Worm (Caenorhabditis elegans) whole organism, late embryonic: Measurements from ENCODE around the gene R07E5.7.

Experiments used
- C38D4.7 ChIP-seq: fragments of 200-800 bp; sonication (Bioruptor generic); optimal IDR thresholded peaks from 2 replicates; lab custom pipeline; 2018; ENCODE audit warnings: mild to moderate bottlenecking, missing genetic modification characterization, moderate library complexity, missing compliant biosample characterization
- F13H6.1 ChIP-seq: sonication (generic microtip); optimal IDR thresholded peaks from 2 replicates; lab custom pipeline; 2016; ENCODE audit warnings: missing genetic modification characterization, missing compliant biosample characterization
- K09A11.1 ChIP-seq: sonication (generic microtip); optimal IDR thresholded peaks from 2 replicates; lab custom pipeline; 2017; ENCODE audit warnings: antibody characterized with exemption, mild to moderate bottlenecking, missing genetic modification characterization, missing compliant biosample characterization; ENCODE audit not compliant: insufficient read depth
- T23F11.4 ChIP-seq: fragments of 200-800 bp; sonication (Bioruptor generic); optimal IDR thresholded peaks from 2 replicates; lab custom pipeline; 2018; ENCODE audit warnings: mild to moderate bottlenecking, missing genetic modification characterization, missing compliant biosample characterization
- Y22D7AL.16 ChIP-seq: sonication (generic microtip); optimal IDR thresholded peaks from 2 replicates; lab custom pipeline; 2016; ENCODE audit warnings: missing genetic modification characterization, missing compliant biosample characterization
- ceh-14 ChIP-seq: sonication (generic microtip); optimal IDR thresholded peaks from 2 replicates; lab custom pipeline; 2016; ENCODE audit warnings: missing genotype, missing genetic modification characterization, missing compliant biosample characterization
- ceh-18 ChIP-seq: sonication (generic microtip); optimal IDR thresholded peaks from 2 replicates; lab custom pipeline; 2016; ENCODE audit warnings: missing genetic modification characterization, missing compliant biosample characterization
- ceh-2 ChIP-seq: sonication (generic microtip); optimal IDR thresholded peaks from 2 replicates; lab custom pipeline; 2016; ENCODE audit warnings: missing genotype, missing genetic modification characterization, missing compliant biosample characterization
- ceh-34 ChIP-seq: sonication (generic microtip); optimal IDR thresholded peaks from 2 replicates; lab custom pipeline; 2016; ENCODE audit warnings: mild to moderate bottlenecking, missing genetic modification characterization, missing compliant biosample characterization
- ceh-45 ChIP-seq: fragments of 200-800 bp; sonication (Bioruptor generic); IDR thresholded peaks from 2 replicates; pipeline ENCODE4 v1.3.6; 2022; ENCODE audit warnings: missing genetic modification reagents, missing genetic modification characterization, missing compliant biosample characterization
- ceh-6 ChIP-seq: fragments of 200-800 bp; sonication (Bioruptor generic); optimal IDR thresholded peaks from 2 replicates; lab custom pipeline; 2018; ENCODE audit warnings: mild to moderate bottlenecking, missing genetic modification characterization, missing compliant biosample characterization
- che-1 ChIP-seq: sonication (generic microtip); optimal IDR thresholded peaks from 2 replicates; lab custom pipeline; 2016; ENCODE audit warnings: mild to moderate bottlenecking, missing genetic modification characterization, missing compliant biosample characterization
- elt-2 ChIP-seq: sonication (generic microtip); optimal IDR thresholded peaks from 2 replicates; lab custom pipeline; 2016; ENCODE audit warnings: missing genetic modification reagents, missing genetic modification characterization, missing compliant biosample characterization
- elt-4 ChIP-seq: sonication (generic microtip); optimal IDR thresholded peaks from 2 replicates; lab custom pipeline; 2016; ENCODE audit warnings: missing genetic modification characterization, missing compliant biosample characterization
- ets-4 ChIP-seq: sonication (generic microtip); optimal IDR thresholded peaks from 2 replicates; lab custom pipeline; 2016; ENCODE audit warnings: missing genetic modification characterization, missing compliant biosample characterization
- fax-1 ChIP-seq: sonication (generic microtip); optimal IDR thresholded peaks from 2 replicates; lab custom pipeline; 2016; ENCODE audit warnings: missing genotype, missing genetic modification characterization, missing compliant biosample characterization
- fkh-6 ChIP-seq: sonication (generic microtip); optimal IDR thresholded peaks from 2 replicates; lab custom pipeline; 2016; ENCODE audit warnings: missing genetic modification characterization, missing compliant biosample characterization
- hlh-13 ChIP-seq: fragments of 200-800 bp; sonication (Bioruptor generic); optimal IDR thresholded peaks from 2 replicates; lab custom pipeline; 2018; ENCODE audit warnings: mild to moderate bottlenecking, missing genetic modification characterization, missing compliant biosample characterization
- hlh-15 ChIP-seq: sonication (generic microtip); optimal IDR thresholded peaks from 2 replicates; lab custom pipeline; 2016; ENCODE audit warnings: missing genetic modification characterization, missing compliant biosample characterization
- hlh-6 ChIP-seq: sonication (generic microtip); optimal IDR thresholded peaks from 2 replicates; lab custom pipeline; 2016; ENCODE audit warnings: missing genotype, missing genetic modification characterization, missing compliant biosample characterization
- lin-11 ChIP-seq: fragments of 200-800 bp; sonication (Bioruptor generic); optimal IDR thresholded peaks from 2 replicates; lab custom pipeline; 2018; ENCODE audit warnings: mild to moderate bottlenecking, missing genetic modification characterization, missing compliant biosample characterization
- madf-2 ChIP-seq: sonication (generic microtip); optimal IDR thresholded peaks from 2 replicates; lab custom pipeline; 2017; ENCODE audit warnings: missing genetic modification characterization, missing compliant biosample characterization
- nfya-1 ChIP-seq: sonication (generic microtip); optimal IDR thresholded peaks from 2 replicates; lab custom pipeline; 2017; ENCODE audit warnings: missing genetic modification characterization, mild to moderate bottlenecking, missing compliant biosample characterization, antibody characterized with exemption, moderate library complexity
- nhr-11 ChIP-seq: fragments of 150-350 bp; optimal IDR thresholded peaks from 2 replicates; lab custom pipeline; 2014; ENCODE audit warnings: missing biosample characterization, missing genetic modification characterization
- nhr-232 ChIP-seq: sonication (generic microtip); optimal IDR thresholded peaks from 2 replicates; lab custom pipeline; 2016; ENCODE audit warnings: missing genetic modification characterization, missing compliant biosample characterization
- pat-9 ChIP-seq: fragments of 200-800 bp; sonication (Bioruptor generic); optimal IDR thresholded peaks from 2 replicates; lab custom pipeline; 2018; ENCODE audit warnings: mild to moderate bottlenecking, missing genetic modification characterization, moderate library complexity, missing compliant biosample characterization
- pha-2 ChIP-seq: sonication (generic microtip); optimal IDR thresholded peaks from 2 replicates; lab custom pipeline; 2017; ENCODE audit warnings: mild to moderate bottlenecking, missing genetic modification characterization, missing compliant biosample characterization
- pros-1 ChIP-seq: fragments of 150-350 bp; optimal IDR thresholded peaks from 2 replicates; lab custom pipeline; 2014; ENCODE audit warnings: missing biosample characterization, missing genetic modification reagents, missing genetic modification characterization
- ref-2 ChIP-seq: sonication (generic microtip); optimal IDR thresholded peaks from 2 replicates; lab custom pipeline; 2016; ENCODE audit warnings: missing genetic modification characterization, missing compliant biosample characterization
- rnt-1 ChIP-seq: sonication (generic microtip); optimal IDR thresholded peaks from 2 replicates; lab custom pipeline; 2016; ENCODE audit warnings: missing genetic modification characterization, missing compliant biosample characterization
- sdc-2 ChIP-seq: sonication (generic microtip); optimal IDR thresholded peaks from 2 replicates; lab custom pipeline; 2016; ENCODE audit warnings: missing genotype, missing genetic modification characterization, missing compliant biosample characterization
- sox-2 ChIP-seq: fragments of 200-800 bp; sonication (Bioruptor generic); IDR thresholded peaks from 2 replicates; pipeline ENCODE4 v1.3.6; 2022; ENCODE audit warnings: missing genetic modification reagents, missing genetic modification characterization, missing compliant biosample characterization
- syd-9 ChIP-seq: sonication (generic microtip); optimal IDR thresholded peaks from 2 replicates; lab custom pipeline; 2016; ENCODE audit warnings: mild to moderate bottlenecking, missing genetic modification characterization, moderate library complexity, missing compliant biosample characterization
- tbx-2 ChIP-seq: sonication (generic microtip); optimal IDR thresholded peaks from 2 replicates; lab custom pipeline; 2016; ENCODE audit warnings: missing genetic modification characterization, missing compliant biosample characterization
- ttx-3 ChIP-seq: sonication (generic microtip); optimal IDR thresholded peaks from 2 replicates; lab custom pipeline; 2016; ENCODE audit warnings: missing genetic modification reagents, missing genetic modification characterization, missing compliant biosample characterization
- unc-42 ChIP-seq: sonication (generic microtip); optimal IDR thresholded peaks from 2 replicates; lab custom pipeline; 2016; ENCODE audit warnings: missing genotype, missing genetic modification characterization, missing compliant biosample characterization
- zip-5 ChIP-seq: sonication (generic microtip); optimal IDR thresholded peaks from 2 replicates; lab custom pipeline; 2016; ENCODE audit warnings: missing genetic modification characterization, missing compliant biosample characterization

The R07E5.7 gene

ce11 chrIII:4417956-4418355 lies 1.0 kb downstream of the R07E5.7 start, which contains the start of the genes R07E5.19 and pdcd-2:
R07E5.19 (minus strand) TSS chrIII:4418056.
pdcd-2 (minus strand) TSS chrIII:4418057.
- no peak for TF ChIP-seq hlh-13 (GFP tag; lab: Kevin White, UChicago)
- TF ChIP-seq fax-1: no peak
- TF ChIP-seq ceh-45 (GFP tag; lab: Robert Waterston, UW): no peak

- no peak for TF ChIP-seq ceh-6
- TF ChIP-seq tbx-2 (tag; lab: Kevin White, UChicago): no peak
- TF ChIP-seq pros-1 (tag; lab: Kevin White, UChicago): no peak
- no peak for TF ChIP-seq nhr-11 (tag; lab: Kevin White, UChicago)
- TF ChIP-seq nhr-232: no peak
- no peak for TF ChIP-seq sdc-2
- TF ChIP-seq ets-4: no peak
- TF ChIP-seq ref-2 (tag; lab: Kevin White, UChicago): no peak
- no peak for TF ChIP-seq ceh-2 (tag; lab: Kevin White, UChicago)
- TF ChIP-seq rnt-1: no peak
- no peak for TF ChIP-seq elt-4 (tag; lab: Kevin White, UChicago)
- TF ChIP-seq ttx-3 (tag; lab: Kevin White, UChicago): no peak
- TF ChIP-seq madf-2 (tag; lab: Kevin White, UChicago): no peak
Observed at ce11 chrIII:4415135-4415534, 3.8 kb downstream of the R07E5.7 start, which contains the start of gene R07E5.11. R07E5.11 (minus strand) TSS chrIII:4415235.

DNA sequence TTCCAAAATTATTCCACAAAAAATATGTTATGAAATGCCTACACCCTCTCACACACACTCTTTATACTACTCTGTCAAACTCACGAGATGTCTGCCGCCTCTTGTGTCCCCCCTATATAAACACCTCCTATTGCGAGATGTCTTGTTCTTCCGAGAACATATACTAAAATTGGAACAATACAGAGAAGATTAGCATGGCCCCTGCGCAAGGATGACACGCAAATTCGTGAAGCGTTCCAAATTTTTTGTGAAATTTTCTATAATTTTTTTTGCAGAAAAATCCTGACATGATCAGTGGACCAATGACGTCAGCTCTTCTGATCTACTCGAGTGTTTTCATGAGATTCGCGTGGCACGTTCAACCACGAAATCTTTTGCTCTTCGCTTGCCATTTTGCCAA lies 4.9 kb downstream of the R07E5.7 start:
- TF ChIP-seq syd-9 (tag; lab: Kevin White, UChicago) (peak; percentile 30), ceh-14 (tag; lab: Kevin White, UChicago) (peak; percentile 41), nhr-232 (peak; percentile 9), tbx-2 (tag; lab: Kevin White, UChicago) (peak; percentile 44), nfya-1 (peak; percentile 12), C38D4.7 (peak; percentile 41), ceh-6 (peak; percentile 38), ceh-34 (peak; percentile 19), lin-11 (tag; lab: Kevin White, UChicago) (peak; percentile 12), elt-2 (tag; lab: Kevin White, UChicago) (peak; percentile 57), hlh-6 (peak; percentile 23), Y22D7AL.16 (tag; lab: Kevin White, UChicago) (peak; percentile 20), pat-9 (tag; lab: Kevin White, UChicago) (peak; percentile 13), fax-1 (peak; percentile 20), pha-2 (peak; percentile 42), T23F11.4 (GFP tag; lab: Kevin White, UChicago) (peak; percentile 29), fkh-6 (peak; percentile 19), ceh-18 (tag; lab: Kevin White, UChicago) (peak; percentile 11), ceh-45 (GFP tag; lab: Robert Waterston, UW) (peak; percentile 66; the same call in 1 of the 2 replicates), ceh-2 (tag; lab: Kevin White, UChicago) (peak; percentile 5), unc-42 (peak; percentile 5), K09A11.1 (tag; lab: Kevin White, UChicago) (peak; percentile 22), hlh-15 (tag; lab: Kevin White, UChicago) (peak; percentile 7), sox-2 (peak; percentile 63), zip-5 (peak; percentile 8), che-1 (tag; lab: Kevin White, UChicago) (peak; percentile 11)

DNA sequence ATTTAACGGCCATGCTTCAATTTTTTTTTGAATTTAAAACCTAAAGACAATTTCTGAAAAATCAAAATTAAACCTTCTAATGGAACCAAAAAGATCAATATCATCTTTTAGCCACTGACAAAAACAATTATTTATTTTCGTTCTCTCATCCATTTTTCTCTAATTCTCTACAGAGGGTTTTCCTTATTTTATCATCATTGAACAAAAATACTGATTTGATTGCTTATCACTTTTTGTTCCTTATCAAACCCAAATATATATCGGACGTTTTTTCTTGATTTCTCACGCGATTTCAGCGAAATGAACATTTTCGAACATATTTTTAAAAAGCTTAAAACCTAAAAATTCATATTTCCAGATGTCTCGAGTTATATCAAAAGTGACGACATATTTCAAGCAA lies 5.9 kb downstream of the R07E5.7 start, which contains the start of gene mpc-1:
TSS of gene mpc-1 (plus strand) at position 359 of the 400 bp plus-strand sequence.
- TF ChIP-seq elt-2 (tag; lab: Kevin White, UChicago): peak; percentile 90
- TF ChIP-seq F13H6.1: no peak
